Fruit fly (Drosophila melanogaster) whole organism, embryonic: ENCODE measurements around the gene CG13654.

Experiments
- Abd-B ChIP-seq: fragments of 200-800 bp; sonication (Bioruptor generic); optimal IDR thresholded peaks from 2 replicates; lab custom pipeline; 2018; ENCODE audit warnings: missing biosample characterization, mild to moderate bottlenecking, missing genetic modification characterization, moderate library complexity
- Blimp-1 ChIP-seq: fragments of 200-800 bp; sonication (Bioruptor generic); optimal IDR thresholded peaks from 3 replicates; lab custom pipeline; 2018; ENCODE audit warnings: missing biosample characterization, missing genetic modification characterization, mild to moderate bottlenecking, moderate library complexity, missing genetic modification reagents
- CG1024 ChIP-seq: fragments of 200-800 bp; sonication (Bioruptor generic); IDR thresholded peaks from 2 replicates; pipeline ENCODE4 v1.3.6; 2022; ENCODE audit warnings: missing biosample characterization, missing genetic modification characterization
- CG10321 ChIP-seq: fragments of 200-800 bp; sonication (Bioruptor generic); IDR thresholded peaks from 2 replicates; pipeline ENCODE4 v1.3.6; 2022; ENCODE audit warnings: missing biosample characterization, missing genetic modification characterization
- CG10431 ChIP-seq: fragments of 200-800 bp; sonication (Bioruptor generic); optimal IDR thresholded peaks from 3 replicates; lab custom pipeline; 2018; ENCODE audit warnings: missing biosample characterization, mild to moderate bottlenecking, missing genetic modification characterization
- CG11085 ChIP-seq: fragments of 200-800 bp; sonication (Bioruptor generic); IDR thresholded peaks from 2 replicates; pipeline ENCODE4 v1.3.6; 2022; ENCODE audit warnings: missing biosample characterization, missing genetic modification characterization
- CG11247 ChIP-seq: fragments of 200-800 bp; sonication (Bioruptor generic); IDR thresholded peaks from 2 replicates; pipeline ENCODE4 v1.3.6; 2022; ENCODE audit warnings: missing biosample characterization, missing genetic modification characterization
- CG11723 ChIP-seq: fragments of 200-800 bp; sonication (Bioruptor generic); optimal IDR thresholded peaks from 2 replicates; lab custom pipeline; 2017; ENCODE audit warnings: missing biosample characterization, mild to moderate bottlenecking, missing genetic modification characterization
- CG12769 ChIP-seq: fragments of 200-800 bp; sonication (Bioruptor generic); optimal IDR thresholded peaks from 2 replicates; lab custom pipeline; 2019; ENCODE audit warnings: missing biosample characterization, mild to moderate bottlenecking, missing genetic modification characterization, moderate library complexity
- CG14860 ChIP-seq: fragments of 200-800 bp; sonication (Bioruptor generic); IDR thresholded peaks from 3 replicates; pipeline ENCODE4 v1.3.6; 2022; ENCODE audit warnings: missing biosample characterization, missing genetic modification characterization; ENCODE audit not compliant: partially characterized antibody
- CG18011 ChIP-seq: fragments of 200-800 bp; sonication (Bioruptor generic); optimal IDR thresholded peaks from 2 replicates; lab custom pipeline; 2017; ENCODE audit warnings: missing biosample characterization, missing genetic modification characterization, mild to moderate bottlenecking, moderate library complexity, missing genotype
- CG32532 ChIP-seq: fragments of 200-800 bp; sonication (Bioruptor generic); IDR thresholded peaks from 2 replicates; pipeline ENCODE4 v1.3.6; 2022; ENCODE audit warnings: missing biosample characterization, missing genetic modification characterization
- CG3726 ChIP-seq: fragments of 200-800 bp; sonication (Bioruptor generic); IDR thresholded peaks from 3 replicates; pipeline ENCODE4, ENCODE4 v1.3.6; 2022; ENCODE audit warnings: missing biosample characterization, missing genetic modification characterization
- CG4360 ChIP-seq: fragments of 200-800 bp; sonication (Bioruptor generic); IDR thresholded peaks from 2 replicates; pipeline ENCODE4 v1.3.6; 2022; ENCODE audit warnings: missing biosample characterization, missing genetic modification characterization
- CG4730 ChIP-seq: fragments of 200-800 bp; sonication (Bioruptor generic); IDR thresholded peaks from 2 replicates; pipeline ENCODE4 v1.3.6; 2022; ENCODE audit warnings: missing biosample characterization, missing genetic modification characterization
- CG7372 ChIP-seq: fragments of 200-800 bp; sonication (Bioruptor generic); IDR thresholded peaks from 2 replicates; pipeline ENCODE4 v1.3.6; 2022; ENCODE audit warnings: missing biosample characterization, missing genetic modification characterization
- CG7987 ChIP-seq: fragments of 200-800 bp; sonication (Bioruptor generic); optimal IDR thresholded peaks from 2 replicates; lab custom pipeline; 2018; ENCODE audit warnings: missing biosample characterization, mild to moderate bottlenecking, missing genetic modification characterization, moderate library complexity
- CG8281 ChIP-seq: fragments of 200-800 bp; sonication (Bioruptor generic); optimal IDR thresholded peaks from 2 replicates; lab custom pipeline; 2018; ENCODE audit warnings: missing biosample characterization, mild to moderate bottlenecking, missing genetic modification characterization, moderate library complexity
- CG9727 ChIP-seq: fragments of 200-800 bp; sonication (Bioruptor generic); optimal IDR thresholded peaks from 3 replicates; lab custom pipeline; 2017; ENCODE audit warnings: missing biosample characterization, mild to moderate bottlenecking, missing genetic modification characterization
- Elba2 ChIP-seq: fragments of 200-800 bp; sonication (Bioruptor generic); optimal IDR thresholded peaks from 3 replicates; lab custom pipeline; 2016; ENCODE audit warnings: missing biosample characterization, missing genetic modification characterization
- Hmr ChIP-seq: fragments of 200-800 bp; sonication (Bioruptor generic); optimal IDR thresholded peaks from 3 replicates; lab custom pipeline; 2017; ENCODE audit warnings: mild to moderate bottlenecking, missing biosample characterization, missing genetic modification reagents, missing genetic modification characterization
- Jarid2 ChIP-seq: fragments of 200-800 bp; sonication (Bioruptor generic); optimal IDR thresholded peaks from 3 replicates; lab custom pipeline; 2017; ENCODE audit warnings: mild to moderate bottlenecking, missing biosample characterization, missing genetic modification reagents, missing genetic modification characterization
- MESR4 ChIP-seq: fragments of 200-800 bp; sonication (Bioruptor generic); optimal IDR thresholded peaks from 2 replicates; lab custom pipeline; 2018; ENCODE audit warnings: missing biosample characterization, mild to moderate bottlenecking, missing genetic modification characterization, moderate library complexity
- Oaz ChIP-seq: fragments of 200-800 bp; sonication (Bioruptor generic); IDR thresholded peaks from 2 replicates; pipeline ENCODE4 v1.3.6; 2022; ENCODE audit warnings: missing biosample characterization, missing genetic modification characterization
- Sin3A ChIP-seq: fragments of >200 bp; optimal IDR thresholded peaks from 2 replicates; lab custom pipeline; 2018
- TFAM ChIP-seq: fragments of 200-800 bp; sonication (Bioruptor generic); optimal IDR thresholded peaks from 2 replicates; lab custom pipeline; 2017; ENCODE audit warnings: missing biosample characterization, missing genetic modification characterization, inconsistent platforms
- Trl ChIP-seq, 3 experiments: fragments of >200 bp in 2 of 3; fragments of 200-800 bp in 1 of 3; sonication (Bioruptor generic) in 1 of 3; optimal IDR thresholded peaks; 2 replicates in 1 of 3; 3 replicates in 2 of 3; lab custom pipeline; 2016 to 2017; ENCODE audit warnings: missing biosample characterization in 1 of 3, missing genetic modification characterization in 1 of 3
- Usf ChIP-seq: fragments of 200-800 bp; sonication (Bioruptor generic); optimal IDR thresholded peaks from 2 replicates; lab custom pipeline; 2017; ENCODE audit warnings: missing genotype, missing biosample characterization, missing genetic modification characterization
- chinmo ChIP-seq: fragments of 200-800 bp; sonication (Bioruptor generic); IDR thresholded peaks from 4 replicates; pipeline ENCODE4 v1.3.6; 2022; ENCODE audit warnings: missing biosample characterization, missing genetic modification characterization; ENCODE audit not compliant: partially characterized antibody
- chn ChIP-seq: fragments of 200-800 bp; sonication (Bioruptor generic); optimal IDR thresholded peaks from 2 replicates; lab custom pipeline; 2016; ENCODE audit warnings: missing biosample characterization, missing genetic modification characterization
- ci ChIP-seq: fragments of 200-800 bp; sonication (Bioruptor generic); IDR thresholded peaks from 3 replicates; pipeline ENCODE4 v1.3.6; 2022; ENCODE audit warnings: missing biosample characterization, missing genetic modification characterization
- corto ChIP-seq: fragments of 200-800 bp; sonication (Bioruptor generic); optimal IDR thresholded peaks from 2 replicates; lab custom pipeline; 2016; ENCODE audit warnings: missing biosample characterization, mild to moderate bottlenecking, missing genetic modification characterization, moderate library complexity
- dysf ChIP-seq: fragments of 200-800 bp; sonication (Bioruptor generic); IDR thresholded peaks from 3 replicates; pipeline ENCODE4 v1.3.6; 2022; ENCODE audit warnings: missing biosample characterization, missing genetic modification characterization
- eve ChIP-seq, 2 experiments: fragments of >200 bp; optimal IDR thresholded peaks; 2 replicates each; lab custom pipeline; 2017; ENCODE audit warnings: missing biosample characterization in 2 of 2, missing genetic modification characterization in 2 of 2
- ewg ChIP-seq: fragments of 200-800 bp; sonication (Bioruptor generic); optimal IDR thresholded peaks from 3 replicates; lab custom pipeline; 2017; ENCODE audit warnings: mild to moderate bottlenecking, missing biosample characterization, missing genetic modification reagents, missing genetic modification characterization
- fd102C ChIP-seq: fragments of 200-800 bp; sonication (Bioruptor generic); optimal IDR thresholded peaks from 2 replicates; lab custom pipeline; 2018; ENCODE audit warnings: missing biosample characterization, mild to moderate bottlenecking, missing genetic modification characterization, moderate library complexity
- gcm ChIP-seq: fragments of 200-800 bp; sonication (Bioruptor generic); optimal IDR thresholded peaks from 2 replicates; lab custom pipeline; 2019; ENCODE audit warnings: missing biosample characterization, mild to moderate bottlenecking, missing genetic modification characterization, moderate library complexity
- gem ChIP-seq: fragments of 200-800 bp; sonication (Bioruptor generic); optimal IDR thresholded peaks from 2 replicates; lab custom pipeline; 2019; ENCODE audit warnings: missing biosample characterization, mild to moderate bottlenecking, missing genetic modification characterization, moderate library complexity
- ind ChIP-seq: fragments of 200-800 bp; sonication (Bioruptor generic); optimal IDR thresholded peaks from 3 replicates; lab custom pipeline; 2016; ENCODE audit warnings: missing biosample characterization, missing genetic modification characterization
- lilli ChIP-seq: fragments of 200-800 bp; sonication (Bioruptor generic); optimal IDR thresholded peaks from 3 replicates; lab custom pipeline; 2016; ENCODE audit warnings: missing biosample characterization, missing genetic modification characterization
- lmd ChIP-seq: fragments of 200-800 bp; sonication (Bioruptor generic); IDR thresholded peaks from 2 replicates; pipeline ENCODE4 v1.3.6; 2022; ENCODE audit warnings: missing biosample characterization, missing genetic modification characterization
- luna ChIP-seq: fragments of 200-800 bp; sonication (Bioruptor generic); optimal IDR thresholded peaks from 2 replicates; lab custom pipeline; 2016; ENCODE audit warnings: missing biosample characterization, missing genetic modification characterization
- p53 ChIP-seq: fragments of 200-800 bp; sonication (Bioruptor generic); optimal IDR thresholded peaks from 2 replicates; lab custom pipeline; 2016; ENCODE audit warnings: missing biosample characterization, missing genetic modification characterization
- sob ChIP-seq: fragments of 200-800 bp; sonication (Bioruptor generic); IDR thresholded peaks from 2 replicates; pipeline ENCODE4 v1.3.6; 2022; ENCODE audit warnings: missing biosample characterization, missing genetic modification characterization
- tio ChIP-seq: fragments of 200-800 bp; sonication (Bioruptor generic); optimal IDR thresholded peaks from 2 replicates; lab custom pipeline; 2017; ENCODE audit warnings: missing biosample characterization, missing genetic modification characterization, inconsistent platforms
- ttk ChIP-seq: fragments of 200-800 bp; sonication (Bioruptor generic); IDR thresholded peaks from 2 replicates; pipeline ENCODE4 v2.1.2; 2022; ENCODE audit warnings: missing biosample characterization, missing genetic modification characterization
- vvl ChIP-seq: fragments of 200-800 bp; sonication (Bioruptor generic); IDR thresholded peaks from 2 replicates; pipeline ENCODE4 v1.3.6; 2022; ENCODE audit warnings: missing biosample characterization, missing genetic modification characterization
- z ChIP-seq: fragments of 200-800 bp; sonication (Bioruptor generic); IDR thresholded peaks from 3 replicates; pipeline ENCODE4 v1.3.6; 2022; ENCODE audit warnings: missing biosample characterization, missing genetic modification characterization

CG13654 gene

dm6 chr3R:25207405-25208003 lies 7.9 kb downstream of the CG13654 start (continued):
- no peak for TF ChIP-seq Sin3A
- TF ChIP-seq CG14860 (GFP tag; lab: Robert Waterston, UW): no peak
- TF ChIP-seq CG11085: no peak
- peak; percentile 71 for TF ChIP-seq tio (GFP tag; lab: Kevin White, UChicago)
- TF ChIP-seq dysf: peak; percentile 84
- TF ChIP-seq eve (GFP tag; optimal IDR thresholded peaks at IDR 0.05; lab: Kevin White, UChicago): peak in 1 of 2 experiments; percentile 85
- peak; percentile 68 for TF ChIP-seq CG32532 (GFP tag; lab: Robert Waterston, UW)
- peak; percentile 41 for TF ChIP-seq CG10431 (GFP tag; lab: Kevin White, UChicago)
- TF ChIP-seq Elba2 (GFP tag; lab: Kevin White, UChicago): no peak
- no peak for TF ChIP-seq corto
- TF ChIP-seq CG4730 (GFP tag; lab: Robert Waterston, UW): peak; percentile 32; the same call in 1 of the 2 replicates
- no peak for TF ChIP-seq CG4360 (GFP tag; lab: Robert Waterston, UW)
- TF ChIP-seq ewg (GFP tag; lab: Kevin White, UChicago): peak; percentile 40
- no peak for TF ChIP-seq MESR4 (GFP tag; lab: Kevin White, UChicago)
- no peak for TF ChIP-seq luna (GFP tag; lab: Kevin White, UChicago)

dm6 chr3R:25208042-25208766 lies 8.6 kb downstream of the CG13654 start, which contains the start of gene Cad96Ca:
Gene Cad96Ca, minus strand, starts transcription at chr3R:25208283.
- TF ChIP-seq CG9727 (no peak), Trl (optimal IDR thresholded peaks at IDR 0.05; lab: Kevin White, UChicago) (peak; percentile 90 to 92), Trl (GFP tag; optimal IDR thresholded peaks at IDR 0.05; lab: Kevin White, UChicago) (no peak), p53 (GFP tag; lab: Kevin White, UChicago) (no peak), corto (no peak), fd102C (no peak), chn (GFP tag; lab: Kevin White, UChicago) (no peak), CG8281 (no peak), Oaz (no peak), gem (tag; lab: Kevin White, UChicago) (no peak), CG7372 (GFP tag; lab: Robert Waterston, UW) (no peak), Blimp-1 (GFP tag; lab: Kevin White, UChicago) (no peak), ttk (no peak), lilli (GFP tag; lab: Kevin White, UChicago) (no peak), lmd (GFP tag; lab: Robert Waterston, UW) (no peak), gcm (GFP tag; lab: Kevin White, UChicago) (no peak), z (GFP tag; lab: Robert Waterston, UW) (peak; percentile 67; the same call in 1 of the 3 replicates), CG12769 (tag; lab: Kevin White, UChicago) (peak; percentile 93), chinmo (GFP tag; lab: Robert Waterston, UW) (0 out of 4 replicates have a peak, but pooled peaks have one; percentile 36), CG1024 (no peak), ind (no peak), CG7987 (GFP tag; lab: Kevin White, UChicago) (no peak), sob (GFP tag; lab: Robert Waterston, UW) (0 out of 2 replicates have a peak, but pooled peaks have one; percentile 14), Hmr (GFP tag; lab: Kevin White, UChicago) (no peak), CG18011 (GFP tag; lab: Kevin White, UChicago) (peak; percentile 46), CG11723 (no peak), Abd-B (GFP tag; lab: Kevin White, UChicago) (no peak), vvl (GFP tag; lab: Robert Waterston, UW) (peak; percentile 53; the same call in 1 of the 2 replicates), CG10321 (GFP tag; lab: Robert Waterston, UW) (no peak), TFAM (GFP tag; lab: Kevin White, UChicago) (no peak), CG11247 (GFP tag; lab: Robert Waterston, UW) (peak; percentile 65), ci (no peak), Jarid2 (GFP tag; lab: Kevin White, UChicago) (peak; percentile 57), Usf (GFP tag; lab: Kevin White, UChicago) (no peak), CG3726 (GFP tag; lab: Robert Waterston, UW) (no peak)
